Worm (Caenorhabditis elegans) whole organism, young adult: ENCODE measurements around the gene tbc-12.

Source experiments
- B0035.1 ChIP-seq: sonication (generic microtip); optimal IDR thresholded peaks from 2 replicates; lab custom pipeline; 2016; ENCODE audit warnings: missing genetic modification characterization, mild to moderate bottlenecking, missing compliant biosample characterization, missing genotype, missing genetic modification reagents
- B0261.1 ChIP-seq: sonication (generic microtip); optimal IDR thresholded peaks from 2 replicates; lab custom pipeline; 2016; ENCODE audit warnings: mild to moderate bottlenecking, missing genetic modification characterization, moderate library complexity, missing compliant biosample characterization
- C06A6.2 ChIP-seq: fragments of 200-800 bp; sonication (Bioruptor generic); conservative IDR thresholded peaks from 2 replicates; pipeline ENCODE4 v1.3.6; 2022; ENCODE audit warnings: missing genetic modification characterization, missing compliant biosample characterization
- F57C9.4 ChIP-seq: sonication (generic microtip); optimal IDR thresholded peaks from 2 replicates; lab custom pipeline; 2017; ENCODE audit warnings: mild to moderate bottlenecking, missing genetic modification characterization, missing compliant biosample characterization
- ZK185.1 ChIP-seq: sonication (generic microtip); optimal IDR thresholded peaks from 2 replicates; lab custom pipeline; 2016; ENCODE audit warnings: mild to moderate bottlenecking, missing genetic modification characterization, missing compliant biosample characterization; ENCODE audit not compliant: poor library complexity, severe bottlenecking
- egl-44 ChIP-seq: fragments of 200-800 bp; sonication (Bioruptor generic); IDR thresholded peaks from 2 replicates; pipeline ENCODE4 v1.3.6; 2022; ENCODE audit warnings: missing genetic modification reagents, missing genetic modification characterization, missing compliant biosample characterization
- ekl-4 ChIP-seq: fragments of 200-800 bp; sonication (Bioruptor generic); IDR thresholded peaks from 2 replicates; pipeline ENCODE4 v1.3.6; 2022; ENCODE audit warnings: missing genetic modification reagents, missing genetic modification characterization, missing compliant biosample characterization
- gei-17 ChIP-seq: fragments of 200-800 bp; sonication (Bioruptor generic); optimal IDR thresholded peaks from 2 replicates; lab custom pipeline; 2018; ENCODE audit warnings: mild to moderate bottlenecking, missing genetic modification characterization, missing compliant biosample characterization
- hmg-20 ChIP-seq: fragments of 200-800 bp; sonication (Bioruptor generic); IDR thresholded peaks from 2 replicates; pipeline ENCODE4 v1.3.6; 2022; ENCODE audit warnings: missing genetic modification reagents, missing genetic modification characterization, missing compliant biosample characterization
- madf-8 ChIP-seq: fragments of 200-800 bp; sonication (Bioruptor generic); conservative IDR thresholded peaks from 2 replicates; pipeline ENCODE4 v1.3.6; 2022; ENCODE audit warnings: missing genetic modification reagents, missing genetic modification characterization, missing compliant biosample characterization
- nhr-27 ChIP-seq: fragments of 200-800 bp; sonication (Bioruptor generic); optimal IDR thresholded peaks from 2 replicates; lab custom pipeline; 2018; ENCODE audit warnings: mild to moderate bottlenecking, missing genetic modification characterization, moderate library complexity, missing compliant biosample characterization
- xnd-1 ChIP-seq: sonication (generic microtip); optimal IDR thresholded peaks from 2 replicates; lab custom pipeline; 2016; ENCODE audit warnings: missing genotype, missing genetic modification reagents, missing genetic modification characterization, missing compliant biosample characterization

ce11 chrX:2495865-2496314, 36.4 kb downstream of the tbc-12 start, which contains the start of gene rabr-1:
- TF ChIP-seq xnd-1 (tag; lab: Kevin White, UChicago) (no peak), B0261.1 (tag; lab: Kevin White, UChicago) (no peak), madf-8 (GFP tag; lab: Robert Waterston, UW) (no peak), hmg-20 (GFP tag; lab: Robert Waterston, UW) (no peak), B0035.1 (tag; lab: Kevin White, UChicago) (no peak), F57C9.4 (tag; lab: Kevin White, UChicago) (no peak), gei-17 (GFP tag; lab: Kevin White, UChicago) (peak; percentile 14), nhr-27 (tag; lab: Kevin White, UChicago) (no peak), ekl-4 (GFP tag; lab: Robert Waterston, UW) (no peak), C06A6.2 (0 out of 2 replicates have a peak, but pooled peaks have one; percentile 31), ZK185.1 (no peak), egl-44 (GFP tag; lab: Robert Waterston, UW) (no peak)
